Worm (Caenorhabditis elegans): ENCODE results near the gene fbxb-91.

DNA sequence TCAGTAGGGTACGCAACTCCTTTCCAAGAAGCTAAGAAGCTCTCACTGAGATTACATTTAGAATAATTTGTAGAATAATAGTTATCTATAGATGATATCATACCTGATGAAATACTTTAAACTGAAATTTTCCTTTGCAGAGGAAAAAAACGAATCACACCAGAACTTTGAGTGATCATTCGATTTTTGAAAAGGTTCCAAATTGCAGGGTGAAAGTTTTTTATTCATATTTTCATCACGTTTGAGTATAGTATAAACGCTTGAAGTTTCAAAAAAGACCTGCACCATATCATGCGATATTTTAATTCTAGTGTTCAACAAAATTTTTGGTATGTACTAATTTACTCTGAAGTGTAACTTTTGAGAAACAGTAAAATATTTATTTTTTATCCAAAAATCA, 36.0 kb downstream of the fbxb-91 start, which contains the start of gene srh-100:
- no peak for TF ChIP-seq ama-1 (optimal IDR thresholded peaks at IDR 0.05)
- no peak for TF ChIP-seq B0310.2 (tag; optimal IDR thresholded peaks at IDR 0.05)
- TF ChIP-seq flt-1 (GFP tag; IDR thresholded peaks at IDR 0.05): no peak
- TF ChIP-seq hnd-1 (tag; optimal IDR thresholded peaks at IDR 0.05): no peak
- no peak for TF ChIP-seq hmg-4 (GFP tag; optimal IDR thresholded peaks at IDR 0.05)
- TF ChIP-seq ceh-36 (tag; optimal IDR thresholded peaks at IDR 0.05): no peak
- no peak for TF ChIP-seq tbx-11 (GFP tag; IDR thresholded peaks at IDR 0.05)
- TF ChIP-seq scrt-1 (GFP tag; IDR thresholded peaks at IDR 0.05): no peak
- TF ChIP-seq aly-1 (tag; optimal IDR thresholded peaks at IDR 0.05): no peak

Data from whole organism, early embryonic.